Worm (Caenorhabditis elegans) whole organism, L4 larva: Measurements from ENCODE around the gene K03H6.5.

Source experiments
- D1046.2 ChIP-seq: fragments of 200-800 bp; sonication (Bioruptor generic); IDR thresholded peaks from 2 replicates; pipeline ENCODE4 v1.3.6; 2022; ENCODE audit warnings: missing genetic modification characterization, missing compliant biosample characterization
- F10B5.3 ChIP-seq: sonication (generic microtip); optimal IDR thresholded peaks from 2 replicates; lab custom pipeline; 2016; ENCODE audit warnings: mild to moderate bottlenecking, missing genetic modification characterization, missing compliant biosample characterization
- F26F4.8 ChIP-seq: fragments of 200-800 bp; sonication (Bioruptor generic); conservative IDR thresholded peaks from 2 replicates; pipeline ENCODE4 v1.3.6; 2022; ENCODE audit warnings: missing genetic modification characterization, missing compliant biosample characterization
- R02D3.7 ChIP-seq: fragments of 150-350 bp; sonication (generic microtip); optimal IDR thresholded peaks from 3 replicates; lab custom pipeline; 2014; ENCODE audit warnings: missing biosample characterization, missing genetic modification characterization
- T20F7.1 ChIP-seq: fragments of 200-800 bp; sonication (Bioruptor generic); optimal IDR thresholded peaks from 2 replicates; lab custom pipeline; 2018; ENCODE audit warnings: mild to moderate bottlenecking, missing genetic modification characterization, missing compliant biosample characterization
- T26A8.4 ChIP-seq: fragments of 200-800 bp; sonication (Bioruptor generic); IDR thresholded peaks from 2 replicates; pipeline ENCODE4 v1.3.6; 2022; ENCODE audit warnings: missing genetic modification characterization, missing compliant biosample characterization
- Y48G9A.11 ChIP-seq: fragments of 200-800 bp; sonication (Bioruptor generic); IDR thresholded peaks from 2 replicates; pipeline ENCODE4 v1.3.6; 2022; ENCODE audit warnings: missing genetic modification reagents, missing genetic modification characterization, missing compliant biosample characterization
- Y5F2A.4 ChIP-seq: fragments of 200-800 bp; sonication (Bioruptor generic); optimal IDR thresholded peaks from 2 replicates; lab custom pipeline; 2018; ENCODE audit warnings: mild to moderate bottlenecking, missing genetic modification characterization, missing compliant biosample characterization
- ZK337.2 ChIP-seq: fragments of 200-800 bp; sonication (Bioruptor generic); IDR thresholded peaks from 2 replicates; pipeline ENCODE4 v1.3.6; 2022; ENCODE audit warnings: missing genetic modification reagents, missing genetic modification characterization, missing compliant biosample characterization
- ceh-20 ChIP-seq: fragments of 200-800 bp; sonication (Bioruptor generic); IDR thresholded peaks from 2 replicates; pipeline ENCODE4 v1.3.6; 2022; ENCODE audit warnings: missing genetic modification reagents, missing genetic modification characterization, missing compliant biosample characterization
- ceh-62 ChIP-seq: sonication (generic microtip); optimal IDR thresholded peaks from 2 replicates; lab custom pipeline; 2017; ENCODE audit warnings: missing biosample characterization, missing genetic modification characterization
- ceh-82 ChIP-seq: sonication (generic microtip); optimal IDR thresholded peaks from 2 replicates; lab custom pipeline; 2017; ENCODE audit warnings: missing biosample characterization, missing genetic modification characterization
- cey-2 ChIP-seq: sonication (generic microtip); optimal IDR thresholded peaks from 3 replicates; lab custom pipeline; 2017; ENCODE audit warnings: missing genetic modification characterization, mild to moderate bottlenecking, missing compliant biosample characterization, antibody characterized with exemption, borderline replicate concordance; ENCODE audit not compliant: insufficient read depth
- daf-16 ChIP-seq, 3 experiments: sonication (generic microtip); optimal IDR thresholded peaks; 2 replicates each; lab custom pipeline; 2016 to 2017; ENCODE audit warnings: missing genetic modification characterization in 3 of 3, missing genetic modification reagents in 3 of 3, mild to moderate bottlenecking in 2 of 3, missing compliant biosample characterization in 2 of 3, missing biosample characterization in 1 of 3, moderate library complexity in 1 of 3
- daf-19 ChIP-seq: fragments of 200-800 bp; sonication (Bioruptor generic); conservative IDR thresholded peaks from 2 replicates; pipeline ENCODE4 v1.3.6; 2022; ENCODE audit warnings: missing genetic modification characterization, missing compliant biosample characterization
- daf-8 ChIP-seq: fragments of 200-800 bp; sonication (Bioruptor generic); IDR thresholded peaks from 2 replicates; pipeline ENCODE4 v1.3.6; 2022; ENCODE audit warnings: missing genetic modification characterization, missing compliant biosample characterization
- dmd-6 ChIP-seq: fragments of 200-800 bp; sonication (Bioruptor generic); IDR thresholded peaks from 2 replicates; pipeline ENCODE4 v1.3.6; 2022; ENCODE audit warnings: missing genetic modification reagents, missing genetic modification characterization, missing compliant biosample characterization
- dmd-9 ChIP-seq: fragments of 200-800 bp; sonication (Bioruptor generic); IDR thresholded peaks from 2 replicates; pipeline ENCODE4 v1.3.6; 2022; ENCODE audit warnings: missing genetic modification reagents, missing genetic modification characterization, missing compliant biosample characterization
- duxl-1 ChIP-seq: sonication (generic microtip); optimal IDR thresholded peaks from 2 replicates; lab custom pipeline; 2016; ENCODE audit warnings: mild to moderate bottlenecking, missing genetic modification characterization, moderate library complexity, missing compliant biosample characterization; ENCODE audit not compliant: poor library complexity
- egl-43 ChIP-seq: fragments of 200-800 bp; sonication (Bioruptor generic); IDR thresholded peaks from 2 replicates; pipeline ENCODE4 v1.3.6; 2022; ENCODE audit warnings: missing genetic modification reagents, missing genetic modification characterization, missing compliant biosample characterization
- fos-1 ChIP-seq: fragments of 150-350 bp; optimal IDR thresholded peaks from 2 replicates; lab custom pipeline; 2014; ENCODE audit warnings: missing biosample characterization, missing genetic modification characterization
- hlh-11 ChIP-seq: fragments of 200-800 bp; sonication (Bioruptor generic); optimal IDR thresholded peaks from 2 replicates; lab custom pipeline; 2018; ENCODE audit warnings: mild to moderate bottlenecking, missing genetic modification characterization, missing compliant biosample characterization
- hlh-30 ChIP-seq: sonication (generic microtip); optimal IDR thresholded peaks from 2 replicates; lab custom pipeline; 2017; ENCODE audit warnings: antibody characterized with exemption, mild to moderate bottlenecking, missing genetic modification characterization, missing compliant biosample characterization; ENCODE audit not compliant: insufficient read depth
- hmg-1.1 ChIP-seq: fragments of 200-800 bp; sonication (Bioruptor generic); IDR thresholded peaks from 2 replicates; pipeline ENCODE4 v1.3.6; 2022; ENCODE audit warnings: missing genetic modification reagents, missing genetic modification characterization, missing compliant biosample characterization
- lin-29 ChIP-seq: fragments of 200-800 bp; sonication (Bioruptor generic); IDR thresholded peaks from 2 replicates; pipeline ENCODE4 v1.3.6; 2022; ENCODE audit warnings: missing genetic modification reagents, missing genetic modification characterization, missing compliant biosample characterization
- lin-39 ChIP-seq: fragments of 150-350 bp; optimal IDR thresholded peaks from 2 replicates; lab custom pipeline; 2014; ENCODE audit warnings: missing biosample characterization, missing genetic modification reagents, missing genetic modification characterization
- lsy-2 ChIP-seq, 2 experiments: fragments of 150-350 bp in 1 of 2; sonication (generic microtip) in 1 of 2; optimal IDR thresholded peaks; 2 replicates each; lab custom pipeline; 2014 to 2017; ENCODE audit warnings: missing biosample characterization in 2 of 2, missing genetic modification characterization in 2 of 2
- madf-5 ChIP-seq, 2 experiments: fragments of 200-800 bp; sonication (Bioruptor generic); IDR thresholded peaks; 2 replicates each; pipeline ENCODE4 v1.3.6; 2022; ENCODE audit warnings: missing compliant biosample characterization in 2 of 2, missing genetic modification characterization in 2 of 2
- mdl-1 ChIP-seq, 2 experiments: fragments of 150-350 bp in 1 of 2; sonication (generic microtip) in 1 of 2; optimal IDR thresholded peaks; 2 replicates each; lab custom pipeline; 2014 to 2017; ENCODE audit warnings: missing biosample characterization in 2 of 2, missing genetic modification characterization in 2 of 2
- mdt-29 ChIP-seq: fragments of 200-800 bp; sonication (Bioruptor generic); IDR thresholded peaks from 2 replicates; pipeline ENCODE4 v1.3.6; 2022; ENCODE audit warnings: missing genetic modification reagents, missing genetic modification characterization, missing compliant biosample characterization
- mep-1 ChIP-seq: fragments of 150-350 bp; sonication (generic microtip); optimal IDR thresholded peaks from 3 replicates; lab custom pipeline; 2014; ENCODE audit warnings: missing biosample characterization, missing genetic modification characterization
- mes-2 ChIP-seq: sonication (generic microtip); optimal IDR thresholded peaks from 2 replicates; lab custom pipeline; 2016; ENCODE audit warnings: missing genotype, mild to moderate bottlenecking, missing genetic modification characterization, missing compliant biosample characterization; ENCODE audit not compliant: poor library complexity, severe bottlenecking
- nhr-11 ChIP-seq: fragments of 150-350 bp; optimal IDR thresholded peaks from 2 replicates; lab custom pipeline; 2014; ENCODE audit warnings: missing biosample characterization, missing genetic modification characterization
- nhr-111 ChIP-seq: fragments of 200-800 bp; sonication (Bioruptor generic); optimal IDR thresholded peaks from 2 replicates; lab custom pipeline; 2018; ENCODE audit warnings: mild to moderate bottlenecking, missing genetic modification characterization, missing compliant biosample characterization
- nhr-25 ChIP-seq: sonication (generic microtip); optimal IDR thresholded peaks from 2 replicates; lab custom pipeline; 2017; ENCODE audit warnings: missing genetic modification characterization, mild to moderate bottlenecking, missing compliant biosample characterization, antibody characterized with exemption, moderate library complexity, borderline replicate concordance; ENCODE audit not compliant: insufficient read depth
- nhr-6 ChIP-seq: fragments of 150-350 bp; optimal IDR thresholded peaks from 2 replicates; lab custom pipeline; 2014; ENCODE audit warnings: missing biosample characterization, missing genetic modification characterization
- pha-4 ChIP-seq, 2 experiments: fragments of 150-350 bp in 1 of 2; fragments of 200-800 bp in 1 of 2; sonication (Bioruptor generic) in 1 of 2; IDR thresholded peaks in 1 of 2; optimal IDR thresholded peaks in 1 of 2; 2 replicates each; pipeline versions ENCODE4 v1.3.6 to Lab custom; 2014 to 2022; ENCODE audit warnings: missing genetic modification characterization in 2 of 2, missing genetic modification reagents in 2 of 2, missing biosample characterization in 1 of 2, missing compliant biosample characterization in 1 of 2
- set-16 ChIP-seq: fragments of 200-800 bp; sonication (Bioruptor generic); IDR thresholded peaks from 2 replicates; pipeline ENCODE4 v1.3.6; 2022; ENCODE audit warnings: missing genetic modification reagents, missing genetic modification characterization, missing compliant biosample characterization
- spr-3 ChIP-seq: fragments of 200-800 bp; sonication (Bioruptor generic); optimal IDR thresholded peaks from 2 replicates; lab custom pipeline; 2018; ENCODE audit warnings: mild to moderate bottlenecking, missing genetic modification characterization, missing compliant biosample characterization
- tra-1 ChIP-seq: fragments of 200-800 bp; sonication (Bioruptor generic); IDR thresholded peaks from 2 replicates; pipeline ENCODE4 v1.3.6; 2022; ENCODE audit warnings: missing genetic modification reagents, missing genetic modification characterization, missing compliant biosample characterization
- unc-39 ChIP-seq: sonication (generic microtip); optimal IDR thresholded peaks from 2 replicates; lab custom pipeline; 2017; ENCODE audit warnings: missing biosample characterization, missing genetic modification characterization
- unc-62 ChIP-seq, 3 experiments: fragments of 150-350 bp in 1 of 3; sonication (generic microtip); optimal IDR thresholded peaks in 2 of 3; peaks in 1 of 3; 1 replicate in 1 of 3; 2 replicates in 2 of 3; lab custom pipeline; 2014 to 2017; ENCODE audit warnings: missing biosample characterization in 3 of 3, missing genetic modification characterization in 3 of 3, missing genetic modification reagents in 3 of 3, missing genotype in 1 of 3
- zfp-2 ChIP-seq: sonication (generic microtip); optimal IDR thresholded peaks from 2 replicates; lab custom pipeline; 2016; ENCODE audit warnings: mild to moderate bottlenecking, missing genetic modification characterization, missing compliant biosample characterization
- zfp-3 ChIP-seq: fragments of 200-800 bp; sonication (Bioruptor generic); conservative IDR thresholded peaks from 2 replicates; pipeline ENCODE4 v1.3.6; 2022; ENCODE audit warnings: missing genetic modification reagents, missing genetic modification characterization, missing compliant biosample characterization
- zip-11 ChIP-seq: fragments of 200-800 bp; sonication (Bioruptor generic); IDR thresholded peaks from 2 replicates; pipeline ENCODE4 v1.3.6; 2022; ENCODE audit warnings: missing genetic modification characterization, missing compliant biosample characterization
- ztf-11 ChIP-seq: fragments of 150-350 bp; optimal IDR thresholded peaks from 2 replicates; lab custom pipeline; 2014; ENCODE audit warnings: missing biosample characterization, missing genetic modification characterization
- ztf-7 ChIP-seq: fragments of 150-350 bp; optimal IDR thresholded peaks from 2 replicates; lab custom pipeline; 2014; ENCODE audit warnings: missing biosample characterization, missing genetic modification characterization

K03H6.5 gene

DNA sequence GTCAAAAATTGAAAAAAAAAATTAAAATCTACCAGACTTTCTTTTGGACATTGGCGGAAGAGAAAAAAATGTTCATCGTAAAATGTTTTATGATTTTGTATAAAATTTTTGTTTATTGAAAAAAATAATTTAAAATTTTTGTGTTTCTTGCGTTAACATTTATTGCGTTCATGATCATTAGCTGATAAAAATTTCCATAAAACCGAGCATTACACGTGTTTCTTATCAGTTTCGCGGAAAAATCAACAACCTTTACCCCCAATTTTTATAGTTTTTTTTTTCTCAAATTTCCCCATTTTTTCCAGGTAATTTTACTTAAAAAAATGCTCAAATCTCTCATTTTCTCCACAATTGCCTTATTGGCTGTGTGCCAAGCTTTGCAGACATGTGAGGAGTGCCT lies 26.0 kb downstream of the K03H6.5 start, which contains the start of gene txt-4 (continued):
- no peak for TF ChIP-seq hmg-1.1
- TF ChIP-seq ZK337.2 (GFP tag; lab: Robert Waterston, UW): no peak
- no peak for TF ChIP-seq madf-5 (GFP tag; IDR thresholded peaks at IDR 0.05; lab: Robert Waterston, UW)
- TF ChIP-seq ztf-11 (tag; lab: Kevin White, UChicago): no peak

DNA sequence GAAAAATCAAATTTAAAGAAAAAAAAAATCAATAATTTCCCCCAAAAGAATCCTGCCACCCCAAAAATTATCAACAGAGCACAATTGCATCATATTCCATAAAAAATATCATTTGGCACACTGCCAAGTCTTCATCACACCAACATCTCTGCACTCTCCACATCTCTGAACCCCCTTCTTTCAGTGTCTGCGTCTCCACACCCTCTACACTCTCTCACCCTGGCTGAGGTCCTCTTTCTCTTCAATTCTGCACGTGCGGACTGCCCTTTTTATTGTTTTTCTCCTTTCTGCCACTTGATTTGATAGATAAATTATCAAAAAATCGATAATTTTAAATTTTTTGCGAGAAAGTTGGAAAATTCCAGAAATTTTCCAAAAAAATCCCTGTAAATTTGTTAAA lies 38.8 kb downstream of the K03H6.5 start, which contains the start of gene hxk-3:
Gene hxk-3 (plus strand): TSS at position 179 of the 400 bp plus-strand sequence.
- TF ChIP-seq T20F7.1: no peak
- no peak for TF ChIP-seq Y48G9A.11 (GFP tag; lab: Robert Waterston, UW)
- TF ChIP-seq zfp-2 (tag; lab: Kevin White, UChicago): no peak
- no peak for TF ChIP-seq ceh-82 (tag; lab: Kevin White, UChicago)
- peak; percentile 82 for TF ChIP-seq hlh-11 (tag; lab: Kevin White, UChicago)
- no peak for TF ChIP-seq F26F4.8 (GFP tag; lab: Robert Waterston, UW)
- TF ChIP-seq daf-16 (GFP tag; optimal IDR thresholded peaks at IDR 0.05; lab: Kevin White, UChicago): peak in 1 of 2 experiments; percentile 47
- peak; percentile 48 for TF ChIP-seq daf-16 (tag; optimal IDR thresholded peaks at IDR 0.05; lab: Kevin White, UChicago)
- TF ChIP-seq dmd-6 (GFP tag; lab: Robert Waterston, UW): peak; percentile 50
- no peak for TF ChIP-seq zip-11 (GFP tag; lab: Robert Waterston, UW)
- peak; percentile 89 for TF ChIP-seq hlh-30 (tag; lab: Kevin White, UChicago)
- TF ChIP-seq unc-62 (GFP tag; optimal IDR thresholded peaks at IDR 0.05 in 1 of 2; lab: Kevin White, UChicago): peak in 1 of 2 experiments; percentile 73
- TF ChIP-seq unc-62 (tag; optimal IDR thresholded peaks at IDR 0.05; lab: Kevin White, UChicago): no peak
- TF ChIP-seq nhr-111: no peak
- no peak for TF ChIP-seq egl-43 (GFP tag; lab: Robert Waterston, UW)
- no peak for TF ChIP-seq lin-39
- TF ChIP-seq duxl-1: no peak
- TF ChIP-seq lsy-2 (tag; optimal IDR thresholded peaks at IDR 0.05; lab: Kevin White, UChicago): peak in 1 of 2 experiments; percentile 79
- no peak for TF ChIP-seq set-16 (GFP tag; lab: Robert Waterston, UW)
- TF ChIP-seq mdl-1 (tag; optimal IDR thresholded peaks at IDR 0.05; lab: Kevin White, UChicago): peak; percentile 86 to 97
- 0 out of 2 replicates have a peak, but pooled peaks have one; percentile 24 for TF ChIP-seq ceh-20 (GFP tag; lab: Robert Waterston, UW)
- no peak for TF ChIP-seq daf-19 (GFP tag; lab: Robert Waterston, UW)
- peak; percentile 77 for TF ChIP-seq mep-1 (tag; lab: Kevin White, UChicago)
- no peak for TF ChIP-seq ceh-62 (tag; lab: Kevin White, UChicago)
- peak; percentile 77 for TF ChIP-seq nhr-6 (tag; lab: Kevin White, UChicago)
- TF ChIP-seq pha-4 (GFP tag; IDR thresholded peaks at IDR 0.05; lab: Robert Waterston, UW): no peak
- TF ChIP-seq pha-4 (tag; optimal IDR thresholded peaks at IDR 0.05; lab: Kevin White, UChicago): no peak
- no peak for TF ChIP-seq mdt-29 (GFP tag; lab: Robert Waterston, UW)
- TF ChIP-seq R02D3.7 (tag; lab: Kevin White, UChicago): no peak
- no peak for TF ChIP-seq spr-3
- no peak for TF ChIP-seq Y5F2A.4
- peak; percentile 52 for TF ChIP-seq mes-2
- TF ChIP-seq unc-39: no peak
- no peak for TF ChIP-seq cey-2 (tag; lab: Kevin White, UChicago)
- no peak for TF ChIP-seq nhr-25 (tag; lab: Kevin White, UChicago)
- no peak for TF ChIP-seq dmd-9 (GFP tag; lab: Robert Waterston, UW)
- peak; percentile 12; the same call in 1 of the 2 replicates for TF ChIP-seq T26A8.4
- no peak for TF ChIP-seq zfp-3 (GFP tag; lab: Robert Waterston, UW)
- TF ChIP-seq fos-1 (tag; lab: Kevin White, UChicago): no peak
- no peak for TF ChIP-seq daf-8 (GFP tag; lab: Robert Waterston, UW)
- TF ChIP-seq F10B5.3 (tag; lab: Kevin White, UChicago): no peak
- 0 out of 2 replicates have a peak, but pooled peaks have one; percentile 30 for TF ChIP-seq tra-1 (GFP tag; lab: Robert Waterston, UW)
- TF ChIP-seq ztf-7: peak; percentile 44
- no peak for TF ChIP-seq D1046.2 (GFP tag; lab: Robert Waterston, UW)
- TF ChIP-seq lin-29 (GFP tag; lab: Robert Waterston, UW): no peak
- no peak for TF ChIP-seq nhr-11 (tag; lab: Kevin White, UChicago)
